Worm (Caenorhabditis elegans): ENCODE results near the gene F19D8.2.
A peak's percentile ranks its signal among the peaks of the same experiment; 100 is the strongest.

F19D8.2 gene

ce11 chrX:13834127-13834526 lies at the start of gene F19D8.2:
Gene F19D8.2, plus strand, starts transcription at chrX:13834427.
- TF ChIP-seq aly-1 (tag; optimal IDR thresholded peaks at IDR 0.05) = no peak
- no peak for TF ChIP-seq pes-1 (GFP tag; IDR thresholded peaks at IDR 0.05)
- no peak for TF ChIP-seq hmg-4 (GFP tag; optimal IDR thresholded peaks at IDR 0.05)
- no peak for TF ChIP-seq tbx-37 (GFP tag; conservative IDR thresholded peaks at IDR 0.05)
- no peak for TF ChIP-seq ama-1 (optimal IDR thresholded peaks at IDR 0.05)
- no peak for TF ChIP-seq hnd-1 (tag; optimal IDR thresholded peaks at IDR 0.05)
- TF ChIP-seq ceh-36 (tag; optimal IDR thresholded peaks at IDR 0.05) = no peak
- TF ChIP-seq B0310.2 (tag; optimal IDR thresholded peaks at IDR 0.05) = no peak
- no peak for TF ChIP-seq flt-1 (GFP tag; IDR thresholded peaks at IDR 0.05)
- no peak for TF ChIP-seq scrt-1 (GFP tag; IDR thresholded peaks at IDR 0.05)
- no peak for TF ChIP-seq ets-7 (tag; optimal IDR thresholded peaks at IDR 0.05)
- TF ChIP-seq ceh-13 (GFP tag; optimal IDR thresholded peaks at IDR 0.05) = no peak
- TF ChIP-seq tbx-11 (GFP tag; IDR thresholded peaks at IDR 0.05) = no peak
- no peak for TF ChIP-seq F13C5.2 (tag; optimal IDR thresholded peaks at IDR 0.05)
- TF ChIP-seq sea-1 (GFP tag; conservative IDR thresholded peaks at IDR 0.05) = no peak
- TF ChIP-seq tra-4 (tag; optimal IDR thresholded peaks at IDR 0.05) = no peak
- TF ChIP-seq hmbx-1 (tag; optimal IDR thresholded peaks at IDR 0.05) = no peak

ce11 chrX:13785268-13785667 lies 49.0 kb upstream of the F19D8.2 start, which contains the start of gene F55F3.4:
Gene F55F3.4, plus strand, starts transcription at chrX:13785568.
- TF ChIP-seq scrt-1 (GFP tag; IDR thresholded peaks at IDR 0.05) (no peak), B0310.2 (tag; optimal IDR thresholded peaks at IDR 0.05) (no peak), F13C5.2 (tag; optimal IDR thresholded peaks at IDR 0.05) (no peak), tra-4 (tag; optimal IDR thresholded peaks at IDR 0.05) (no peak), tbx-11 (GFP tag; IDR thresholded peaks at IDR 0.05) (no peak), tbx-37 (GFP tag; conservative IDR thresholded peaks at IDR 0.05) (no peak), flt-1 (GFP tag; IDR thresholded peaks at IDR 0.05) (no peak), ceh-36 (tag; optimal IDR thresholded peaks at IDR 0.05) (no peak)

- TF ChIP-seq ceh-36 (tag; optimal IDR thresholded peaks at IDR 0.05) (no peak), hmbx-1 (tag; optimal IDR thresholded peaks at IDR 0.05) (no peak), ama-1 (optimal IDR thresholded peaks at IDR 0.05) (no peak), hmg-4 (GFP tag; optimal IDR thresholded peaks at IDR 0.05) (no peak), tbx-11 (GFP tag; IDR thresholded peaks at IDR 0.05) (no peak), ceh-13 (GFP tag; optimal IDR thresholded peaks at IDR 0.05) (no peak), sea-1 (GFP tag; conservative IDR thresholded peaks at IDR 0.05) (no peak), tra-4 (tag; optimal IDR thresholded peaks at IDR 0.05) (no peak), B0310.2 (tag; optimal IDR thresholded peaks at IDR 0.05) (no peak), flt-1 (GFP tag; IDR thresholded peaks at IDR 0.05) (no peak), hnd-1 (tag; optimal IDR thresholded peaks at IDR 0.05) (no peak), aly-1 (tag; optimal IDR thresholded peaks at IDR 0.05) (no peak), ets-7 (tag; optimal IDR thresholded peaks at IDR 0.05) (no peak), tbx-37 (GFP tag; conservative IDR thresholded peaks at IDR 0.05) (no peak)
These were observed 43.7 kb upstream of the F19D8.2 start, which contains the start of gene ZK1086.3 for ce11 chrX:13790532-13790931. Gene ZK1086.3, plus strand, starts transcription at chrX:13790832.

- no peak for TF ChIP-seq aly-1 (tag; optimal IDR thresholded peaks at IDR 0.05)
- TF ChIP-seq ets-7 (tag; optimal IDR thresholded peaks at IDR 0.05) = no peak
- TF ChIP-seq tbx-11 (GFP tag; IDR thresholded peaks at IDR 0.05) = no peak
- TF ChIP-seq ceh-13 (GFP tag; optimal IDR thresholded peaks at IDR 0.05) = no peak
- TF ChIP-seq tbx-37 (GFP tag; conservative IDR thresholded peaks at IDR 0.05) = no peak
- no peak for TF ChIP-seq hmbx-1 (tag; optimal IDR thresholded peaks at IDR 0.05)
- no peak for TF ChIP-seq pes-1 (GFP tag; IDR thresholded peaks at IDR 0.05)
- no peak for TF ChIP-seq hmg-4 (GFP tag; optimal IDR thresholded peaks at IDR 0.05)
- TF ChIP-seq flt-1 (GFP tag; IDR thresholded peaks at IDR 0.05) = no peak
- no peak for TF ChIP-seq tra-4 (tag; optimal IDR thresholded peaks at IDR 0.05)
- TF ChIP-seq B0310.2 (tag; optimal IDR thresholded peaks at IDR 0.05) = no peak
- no peak for TF ChIP-seq sea-1 (GFP tag; conservative IDR thresholded peaks at IDR 0.05)
- no peak for TF ChIP-seq ama-1 (optimal IDR thresholded peaks at IDR 0.05)
- TF ChIP-seq hnd-1 (tag; optimal IDR thresholded peaks at IDR 0.05) = no peak
- TF ChIP-seq scrt-1 (GFP tag; IDR thresholded peaks at IDR 0.05) = no peak
- TF ChIP-seq ceh-36 (tag; optimal IDR thresholded peaks at IDR 0.05) = no peak
- no peak for TF ChIP-seq F13C5.2 (tag; optimal IDR thresholded peaks at IDR 0.05)
These were observed 40.7 kb upstream of the F19D8.2 start, which contains the start of gene ZK1086.2 for ce11 chrX:13793525-13793924. Gene ZK1086.2, minus strand, starts transcription at chrX:13793625.

ce11 chrX:13795329-13795728 lies 38.9 kb upstream of the F19D8.2 start:
- peak; percentile 36; the same call in 1 of the 2 replicates for TF ChIP-seq pes-1 (GFP tag; IDR thresholded peaks at IDR 0.05)

- TF ChIP-seq tbx-11 (GFP tag; IDR thresholded peaks at IDR 0.05) (no peak), pes-1 (GFP tag; IDR thresholded peaks at IDR 0.05) (no peak), hnd-1 (tag; optimal IDR thresholded peaks at IDR 0.05) (no peak), ceh-36 (tag; optimal IDR thresholded peaks at IDR 0.05) (no peak), ceh-13 (GFP tag; optimal IDR thresholded peaks at IDR 0.05) (no peak), scrt-1 (GFP tag; IDR thresholded peaks at IDR 0.05) (no peak), F13C5.2 (tag; optimal IDR thresholded peaks at IDR 0.05) (no peak), tra-4 (tag; optimal IDR thresholded peaks at IDR 0.05) (no peak), aly-1 (tag; optimal IDR thresholded peaks at IDR 0.05) (no peak), ets-7 (tag; optimal IDR thresholded peaks at IDR 0.05) (no peak), tbx-37 (GFP tag; conservative IDR thresholded peaks at IDR 0.05) (no peak), ama-1 (optimal IDR thresholded peaks at IDR 0.05) (no peak), hmg-4 (GFP tag; optimal IDR thresholded peaks at IDR 0.05) (no peak), hmbx-1 (tag; optimal IDR thresholded peaks at IDR 0.05) (no peak), flt-1 (GFP tag; IDR thresholded peaks at IDR 0.05) (no peak), B0310.2 (tag; optimal IDR thresholded peaks at IDR 0.05) (no peak), sea-1 (GFP tag; conservative IDR thresholded peaks at IDR 0.05) (no peak)
These were observed 31.0 kb upstream of the F19D8.2 start for ce11 chrX:13803246-13803645.

ce11 chrX:13809773-13810172 lies 24.5 kb upstream of the F19D8.2 start, which contains the start of gene obr-3:
Gene obr-3, minus strand, starts transcription at chrX:13809873.
- no peak for TF ChIP-seq tbx-11 (GFP tag; IDR thresholded peaks at IDR 0.05)
- no peak for TF ChIP-seq sea-1 (GFP tag; conservative IDR thresholded peaks at IDR 0.05)
- no peak for TF ChIP-seq ets-7 (tag; optimal IDR thresholded peaks at IDR 0.05)
- no peak for TF ChIP-seq ama-1 (optimal IDR thresholded peaks at IDR 0.05)
- TF ChIP-seq hnd-1 (tag; optimal IDR thresholded peaks at IDR 0.05) = no peak
- TF ChIP-seq flt-1 (GFP tag; IDR thresholded peaks at IDR 0.05) = no peak
- no peak for TF ChIP-seq ceh-13 (GFP tag; optimal IDR thresholded peaks at IDR 0.05)
- TF ChIP-seq hmbx-1 (tag; optimal IDR thresholded peaks at IDR 0.05) = no peak
- TF ChIP-seq tbx-37 (GFP tag; conservative IDR thresholded peaks at IDR 0.05) = no peak
